Worm (Caenorhabditis elegans) whole organism, early embryonic: Measurements from ENCODE around the gene F40A3.3.

ENCODE experiments used
- B0310.2 ChIP-seq: sonication (generic microtip); optimal IDR thresholded peaks from 2 replicates; lab custom pipeline; 2016; ENCODE audit warnings: mild to moderate bottlenecking, missing genetic modification characterization, missing compliant biosample characterization
- F13C5.2 ChIP-seq: sonication (generic microtip); optimal IDR thresholded peaks from 2 replicates; lab custom pipeline; 2017; ENCODE audit warnings: mild to moderate bottlenecking, missing genetic modification characterization, inconsistent platforms, missing compliant biosample characterization
- aly-1 ChIP-seq: sonication (generic microtip); optimal IDR thresholded peaks from 2 replicates; lab custom pipeline; 2016; ENCODE audit warnings: missing genetic modification characterization, missing compliant biosample characterization
- ama-1 ChIP-seq: fragments of 150-350 bp; optimal IDR thresholded peaks from 2 replicates; lab custom pipeline; 2014
- ceh-13 ChIP-seq: fragments of 200-800 bp; sonication (Bioruptor generic); optimal IDR thresholded peaks from 2 replicates; lab custom pipeline; 2018; ENCODE audit warnings: mild to moderate bottlenecking, missing genetic modification characterization, missing compliant biosample characterization
- ceh-36 ChIP-seq: sonication (generic microtip); optimal IDR thresholded peaks from 2 replicates; lab custom pipeline; 2016; ENCODE audit warnings: missing genetic modification characterization, inconsistent platforms, missing compliant biosample characterization
- ets-7 ChIP-seq: sonication (generic microtip); optimal IDR thresholded peaks from 2 replicates; lab custom pipeline; 2016; ENCODE audit warnings: missing genotype, missing genetic modification characterization, missing compliant biosample characterization
- flt-1 ChIP-seq: fragments of 200-800 bp; sonication (Bioruptor generic); IDR thresholded peaks from 2 replicates; pipeline ENCODE4 v1.3.6; 2022; ENCODE audit warnings: missing genetic modification characterization, missing compliant biosample characterization
- hmbx-1 ChIP-seq: sonication (generic microtip); optimal IDR thresholded peaks from 2 replicates; lab custom pipeline; 2016; ENCODE audit warnings: mild to moderate bottlenecking, missing genetic modification characterization, missing compliant biosample characterization
- hmg-4 ChIP-seq: fragments of 200-800 bp; sonication (Bioruptor generic); optimal IDR thresholded peaks from 2 replicates; lab custom pipeline; 2018; ENCODE audit warnings: mild to moderate bottlenecking, missing genetic modification characterization, missing compliant biosample characterization
- hnd-1 ChIP-seq: sonication (generic microtip); optimal IDR thresholded peaks from 2 replicates; lab custom pipeline; 2016; ENCODE audit warnings: missing genetic modification characterization, missing compliant biosample characterization
- pes-1 ChIP-seq: fragments of 200-800 bp; sonication (Bioruptor generic); IDR thresholded peaks from 2 replicates; pipeline ENCODE4 v1.3.6; 2022; ENCODE audit warnings: missing genetic modification reagents, missing genetic modification characterization, missing compliant biosample characterization
- scrt-1 ChIP-seq: fragments of 200-800 bp; sonication (Bioruptor generic); IDR thresholded peaks from 2 replicates; pipeline ENCODE4 v1.3.6; 2022; ENCODE audit warnings: missing genetic modification characterization, missing compliant biosample characterization
- sea-1 ChIP-seq: fragments of 200-800 bp; sonication (Bioruptor generic); conservative IDR thresholded peaks from 2 replicates; pipeline ENCODE4 v1.3.6; 2022; ENCODE audit warnings: missing genetic modification characterization, missing compliant biosample characterization
- tbx-11 ChIP-seq: fragments of 200-800 bp; sonication (Bioruptor generic); IDR thresholded peaks from 2 replicates; pipeline ENCODE4 v1.3.6; 2022; ENCODE audit warnings: missing genetic modification characterization, missing compliant biosample characterization
- tbx-37 ChIP-seq: fragments of 200-800 bp; sonication (Bioruptor generic); conservative IDR thresholded peaks from 2 replicates; pipeline ENCODE4 v1.3.6; 2022; ENCODE audit warnings: missing genetic modification reagents, missing genetic modification characterization, missing compliant biosample characterization
- tra-4 ChIP-seq: sonication (generic microtip); optimal IDR thresholded peaks from 2 replicates; lab custom pipeline; 2017; ENCODE audit warnings: missing genetic modification characterization, missing compliant biosample characterization

Gene F40A3.3

ce11 chrV:7904389-7904788 is 27.1 kb downstream of the F40A3.3 start:
- TF ChIP-seq flt-1 (GFP tag; lab: Robert Waterston, UW), result no peak
- no peak for TF ChIP-seq scrt-1
- TF ChIP-seq tbx-11, result no peak
- TF ChIP-seq tbx-37, result no peak
- TF ChIP-seq hmbx-1 (tag; lab: Kevin White, UChicago), result no peak
- TF ChIP-seq ceh-13 (GFP tag; lab: Kevin White, UChicago), result no peak
- no peak for TF ChIP-seq ets-7 (tag; lab: Kevin White, UChicago)
- no peak for TF ChIP-seq sea-1
- TF ChIP-seq hmg-4 (GFP tag; lab: Kevin White, UChicago), result no peak
- no peak for TF ChIP-seq tra-4 (tag; lab: Kevin White, UChicago)

DNA sequence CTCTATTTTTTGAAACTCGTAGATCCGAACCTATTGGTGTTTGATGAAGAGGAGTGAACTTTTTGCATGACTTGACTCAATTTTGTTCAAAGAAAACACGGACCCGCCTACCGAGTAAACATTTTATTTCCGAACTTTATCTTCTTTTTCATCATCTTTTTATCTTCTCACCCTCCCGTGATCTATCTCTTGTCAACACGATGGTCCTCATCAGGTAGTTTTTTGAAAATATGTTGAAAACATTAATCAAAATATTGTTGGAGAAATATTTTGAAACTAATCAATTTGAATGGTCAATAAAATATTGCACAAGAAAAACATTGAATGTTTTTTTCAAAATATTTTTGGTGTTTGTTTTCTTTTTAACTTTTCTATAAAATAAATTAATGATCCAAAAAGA is 31.2 kb downstream of the F40A3.3 start:
- no peak for TF ChIP-seq flt-1 (GFP tag; lab: Robert Waterston, UW)
- TF ChIP-seq ama-1 (lab: Kevin White, UChicago), result no peak
- no peak for TF ChIP-seq sea-1
- TF ChIP-seq hmg-4 (GFP tag; lab: Kevin White, UChicago), result no peak
- TF ChIP-seq ceh-36, result no peak
- no peak for TF ChIP-seq ets-7 (tag; lab: Kevin White, UChicago)
- TF ChIP-seq F13C5.2, result no peak
- no peak for TF ChIP-seq tbx-11
- no peak for TF ChIP-seq B0310.2 (tag; lab: Kevin White, UChicago)
- TF ChIP-seq hmbx-1 (tag; lab: Kevin White, UChicago), result no peak
- TF ChIP-seq hnd-1 (tag; lab: Kevin White, UChicago), result no peak
- TF ChIP-seq pes-1 (GFP tag; lab: Robert Waterston, UW), result no peak
- no peak for TF ChIP-seq scrt-1
- TF ChIP-seq tra-4 (tag; lab: Kevin White, UChicago), result no peak

ce11 chrV:7925483-7925882 is 48.2 kb downstream of the F40A3.3 start, which contains the start of gene srsx-7:
srsx-7 (plus strand) TSS chrV:7925783.
- TF ChIP-seq tbx-11 (no peak), hnd-1 (tag; lab: Kevin White, UChicago) (no peak), ceh-13 (GFP tag; lab: Kevin White, UChicago) (no peak), hmg-4 (GFP tag; lab: Kevin White, UChicago) (no peak), aly-1 (no peak), F13C5.2 (no peak), ama-1 (lab: Kevin White, UChicago) (no peak), ets-7 (tag; lab: Kevin White, UChicago) (no peak), tbx-37 (no peak), B0310.2 (tag; lab: Kevin White, UChicago) (no peak), ceh-36 (no peak), pes-1 (GFP tag; lab: Robert Waterston, UW) (no peak), flt-1 (GFP tag; lab: Robert Waterston, UW) (no peak), hmbx-1 (tag; lab: Kevin White, UChicago) (no peak), sea-1 (no peak)

ce11 chrV:7926784-7927183 is 49.5 kb downstream of the F40A3.3 start, which contains the start of gene srsx-6:
srsx-6 (plus strand) TSS chrV:7927084.
- TF ChIP-seq tbx-11 (no peak), tra-4 (tag; lab: Kevin White, UChicago) (no peak), scrt-1 (no peak), hmg-4 (GFP tag; lab: Kevin White, UChicago) (no peak), hmbx-1 (tag; lab: Kevin White, UChicago) (no peak), ceh-13 (GFP tag; lab: Kevin White, UChicago) (no peak), B0310.2 (tag; lab: Kevin White, UChicago) (no peak), hnd-1 (tag; lab: Kevin White, UChicago) (no peak), ets-7 (tag; lab: Kevin White, UChicago) (no peak), ama-1 (lab: Kevin White, UChicago) (no peak), sea-1 (no peak)
